Worm (Caenorhabditis elegans): ENCODE measurements around the gene crm-1.

DNA sequence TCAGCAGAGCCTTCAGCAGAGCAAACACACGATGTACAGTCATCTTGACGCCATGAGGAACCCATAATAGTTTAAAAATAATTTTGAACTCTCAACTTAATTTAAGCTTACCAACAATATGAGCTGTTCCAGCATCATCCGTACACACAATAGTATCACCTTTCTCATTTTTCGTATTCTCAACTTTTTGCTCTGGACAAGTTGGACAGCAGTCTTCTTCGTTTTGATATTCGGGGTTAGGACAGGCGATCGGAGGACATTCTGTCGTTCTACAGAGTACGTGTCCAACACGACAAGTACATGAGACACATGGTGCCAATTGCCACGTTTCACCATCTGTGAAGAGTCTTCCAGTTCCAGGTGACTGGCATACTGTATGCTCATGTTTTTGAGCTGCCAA lies 8.4 kb downstream of the crm-1 start:
- no peak for TF ChIP-seq ceh-6 (GFP tag; optimal IDR thresholded peaks at IDR 0.05)
- no peak for TF ChIP-seq F13H6.1 (tag; optimal IDR thresholded peaks at IDR 0.05)
- no peak for TF ChIP-seq ceh-22 (tag; optimal IDR thresholded peaks at IDR 0.05)
- no peak for TF ChIP-seq dve-1 (tag; optimal IDR thresholded peaks at IDR 0.05)
- no peak for TF ChIP-seq pros-1 (tag; optimal IDR thresholded peaks at IDR 0.05)
- no peak for TF ChIP-seq hlh-8 (tag; optimal IDR thresholded peaks at IDR 0.05)
- TF ChIP-seq K02D7.2 (tag; optimal IDR thresholded peaks at IDR 0.05): no peak
- no peak for TF ChIP-seq sox-2 (GFP tag; IDR thresholded peaks at IDR 0.05)
- TF ChIP-seq pag-3 (tag; optimal IDR thresholded peaks at IDR 0.05; ENCODE audit: borderline replicate concordance): no peak
- no peak for TF ChIP-seq nfya-1 (tag; optimal IDR thresholded peaks at IDR 0.05)
- TF ChIP-seq tbx-2 (tag; optimal IDR thresholded peaks at IDR 0.05): no peak
- TF ChIP-seq ama-1 (optimal IDR thresholded peaks at IDR 0.05): no peak

Measured in whole organism, late embryonic.